Worm (Caenorhabditis elegans) whole organism, L2 larva: ENCODE results near the gene cas-1.
"Not testable (repeated sequence)": the region's sequence is repeated elsewhere in the genome, so short reads cannot be mapped to it uniquely, and the experiment has no call there.

Source experiments
- C34F6.9 ChIP-seq: fragments of 150-350 bp; optimal IDR thresholded peaks from 2 replicates; lab custom pipeline; 2014; ENCODE audit warnings: missing biosample characterization, missing genetic modification characterization
- F13H6.1 ChIP-seq: sonication (generic microtip); optimal IDR thresholded peaks from 2 replicates; lab custom pipeline; 2016; ENCODE audit warnings: missing genetic modification characterization, missing compliant biosample characterization
- R02D3.7 ChIP-seq: fragments of 150-350 bp; optimal IDR thresholded peaks from 2 replicates; lab custom pipeline; 2014; ENCODE audit warnings: missing biosample characterization, missing genetic modification characterization
- Y55F3AM.14 ChIP-seq: fragments of 200-800 bp; sonication (Bioruptor generic); optimal IDR thresholded peaks from 2 replicates; lab custom pipeline; 2018; ENCODE audit warnings: mild to moderate bottlenecking, missing genetic modification characterization, missing compliant biosample characterization
- ZK546.5 ChIP-seq: sonication (generic microtip); optimal IDR thresholded peaks from 2 replicates; lab custom pipeline; 2017; ENCODE audit warnings: missing biosample characterization, missing genetic modification characterization
- alr-1 ChIP-seq: fragments of 150-350 bp; optimal IDR thresholded peaks from 2 replicates; lab custom pipeline; 2014; ENCODE audit warnings: missing biosample characterization, missing genetic modification characterization
- aly-2 ChIP-seq: fragments of 150-350 bp; optimal IDR thresholded peaks from 2 replicates; lab custom pipeline; 2014; ENCODE audit warnings: missing biosample characterization, missing genetic modification characterization
- ama-1 ChIP-seq: fragments of 150-350 bp; optimal IDR thresholded peaks from 2 replicates; lab custom pipeline; 2018; ENCODE audit warnings: inconsistent platforms
- blmp-1 ChIP-seq: sonication (generic microtip); optimal IDR thresholded peaks from 2 replicates; lab custom pipeline; 2017; ENCODE audit warnings: missing genetic modification characterization, mild to moderate bottlenecking, missing compliant biosample characterization, antibody characterized with exemption, moderate library complexity; ENCODE audit not compliant: insufficient read depth
- ceh-82 ChIP-seq: fragments of 150-350 bp; optimal IDR thresholded peaks from 2 replicates; lab custom pipeline; 2014; ENCODE audit warnings: missing biosample characterization, missing genetic modification characterization
- dmd-4 ChIP-seq: sonication (generic microtip); optimal IDR thresholded peaks from 2 replicates; lab custom pipeline; 2017; ENCODE audit warnings: missing biosample characterization, missing genetic modification characterization
- elt-1 ChIP-seq: fragments of 150-350 bp; optimal IDR thresholded peaks from 2 replicates; lab custom pipeline; 2014; ENCODE audit warnings: missing biosample characterization, missing genetic modification characterization
- elt-3 ChIP-seq: sonication (generic microtip); optimal IDR thresholded peaks from 2 replicates; lab custom pipeline; 2017; ENCODE audit warnings: missing biosample characterization, missing genetic modification characterization
- fos-1 ChIP-seq: fragments of 150-350 bp; optimal IDR thresholded peaks from 2 replicates; lab custom pipeline; 2014; ENCODE audit warnings: missing biosample characterization, missing genetic modification characterization
- gmeb-1 ChIP-seq: fragments of 150-350 bp; optimal IDR thresholded peaks from 2 replicates; lab custom pipeline; 2014; ENCODE audit warnings: missing biosample characterization, missing genetic modification characterization
- lin-11 ChIP-seq: fragments of 150-350 bp; sonication (generic microtip); optimal IDR thresholded peaks from 2 replicates; lab custom pipeline; 2014; ENCODE audit warnings: missing biosample characterization, missing genetic modification characterization, inconsistent platforms, mixed read lengths
- lsy-2 ChIP-seq, 2 experiments: fragments of 150-350 bp in 1 of 2; sonication (generic microtip) in 1 of 2; optimal IDR thresholded peaks; 2 replicates each; lab custom pipeline; 2014 to 2017; ENCODE audit warnings: missing biosample characterization in 2 of 2, missing genetic modification characterization in 2 of 2
- mab-5 ChIP-seq: fragments of 150-350 bp; optimal IDR thresholded peaks from 2 replicates; lab custom pipeline; 2014; ENCODE audit warnings: missing biosample characterization, missing genetic modification characterization
- mbf-1 ChIP-seq: sonication (generic microtip); optimal IDR thresholded peaks from 2 replicates; lab custom pipeline; 2017; ENCODE audit warnings: missing biosample characterization, missing genetic modification characterization
- mdl-1 ChIP-seq, 2 experiments: fragments of 150-350 bp in 1 of 2; sonication (generic microtip) in 1 of 2; optimal IDR thresholded peaks; 2 replicates each; lab custom pipeline; 2017; ENCODE audit warnings: missing biosample characterization in 2 of 2, missing genetic modification characterization in 2 of 2
- nhr-10 ChIP-seq: sonication (generic microtip); optimal IDR thresholded peaks from 2 replicates; lab custom pipeline; 2017; ENCODE audit warnings: missing biosample characterization, missing genetic modification characterization
- nhr-11 ChIP-seq: fragments of 150-350 bp; optimal IDR thresholded peaks from 2 replicates; lab custom pipeline; 2014; ENCODE audit warnings: missing biosample characterization, missing genetic modification characterization
- nhr-12 ChIP-seq: fragments of 150-350 bp; optimal IDR thresholded peaks from 2 replicates; lab custom pipeline; 2014; ENCODE audit warnings: missing biosample characterization, missing genetic modification characterization
- nhr-129 ChIP-seq: fragments of 150-350 bp; optimal IDR thresholded peaks from 2 replicates; lab custom pipeline; 2014; ENCODE audit warnings: missing biosample characterization, missing genetic modification characterization
- nhr-21 ChIP-seq: fragments of 150-350 bp; optimal IDR thresholded peaks from 2 replicates; lab custom pipeline; 2014; ENCODE audit warnings: missing biosample characterization, missing genetic modification characterization
- nhr-237 ChIP-seq: fragments of 150-350 bp; optimal IDR thresholded peaks from 2 replicates; lab custom pipeline; 2014; ENCODE audit warnings: missing biosample characterization, missing genetic modification characterization
- nhr-25 ChIP-seq: fragments of 150-350 bp; sonication (generic microtip); optimal IDR thresholded peaks from 3 replicates; lab custom pipeline; 2014; ENCODE audit warnings: missing biosample characterization, missing genetic modification characterization
- nhr-6 ChIP-seq: fragments of 150-350 bp; optimal IDR thresholded peaks from 2 replicates; lab custom pipeline; 2014; ENCODE audit warnings: missing biosample characterization, missing genetic modification characterization
- nhr-77 ChIP-seq: fragments of 150-350 bp; optimal IDR thresholded peaks from 2 replicates; lab custom pipeline; 2014; ENCODE audit warnings: missing biosample characterization, missing genetic modification characterization
- peb-1 ChIP-seq: fragments of 150-350 bp; optimal IDR thresholded peaks from 2 replicates; lab custom pipeline; 2014; ENCODE audit warnings: missing biosample characterization, missing genetic modification characterization
- sem-4 ChIP-seq: fragments of 150-350 bp; optimal IDR thresholded peaks from 2 replicates; lab custom pipeline; 2014; ENCODE audit warnings: missing biosample characterization, missing genetic modification reagents, missing genetic modification characterization
- skn-1 ChIP-seq: sonication (generic microtip); optimal IDR thresholded peaks from 2 replicates; lab custom pipeline; 2017; ENCODE audit warnings: missing biosample characterization, missing genetic modification characterization
- sma-3 ChIP-seq: sonication (generic microtip); optimal IDR thresholded peaks from 2 replicates; lab custom pipeline; 2016; ENCODE audit warnings: missing genetic modification reagents, missing genetic modification characterization, missing compliant biosample characterization
- sma-9 ChIP-seq, 2 experiments: fragments of 150-350 bp in 1 of 2; sonication (generic microtip) in 1 of 2; optimal IDR thresholded peaks; 2 replicates each; lab custom pipeline; 2014 to 2016; ENCODE audit warnings: missing genetic modification characterization in 2 of 2, mild to moderate bottlenecking in 1 of 2, missing biosample characterization in 1 of 2, missing compliant biosample characterization in 1 of 2, missing genetic modification reagents in 1 of 2, moderate library complexity in 1 of 2
- snpc-4 ChIP-seq: fragments of 150-350 bp; optimal IDR thresholded peaks from 2 replicates; lab custom pipeline; 2014; ENCODE audit warnings: missing biosample characterization, missing genetic modification characterization
- unc-39 ChIP-seq: fragments of 150-350 bp; optimal IDR thresholded peaks from 2 replicates; lab custom pipeline; 2014; ENCODE audit warnings: missing biosample characterization, missing genetic modification characterization
- unc-55 ChIP-seq: fragments of 150-350 bp; sonication (generic microtip); optimal IDR thresholded peaks from 3 replicates; lab custom pipeline; 2014; ENCODE audit warnings: missing biosample characterization, missing genetic modification reagents, missing genetic modification characterization
- unc-62 ChIP-seq: fragments of 150-350 bp; optimal IDR thresholded peaks from 2 replicates; lab custom pipeline; 2014; ENCODE audit warnings: missing biosample characterization, missing genetic modification reagents, missing genetic modification characterization
- zag-1 ChIP-seq: fragments of 150-350 bp; optimal IDR thresholded peaks from 2 replicates; lab custom pipeline; 2014; ENCODE audit warnings: missing biosample characterization, missing genetic modification characterization
- ztf-11 ChIP-seq: sonication (generic microtip); optimal IDR thresholded peaks from 2 replicates; lab custom pipeline; 2017; ENCODE audit warnings: missing biosample characterization, missing genetic modification characterization
- ztf-4 ChIP-seq: fragments of 150-350 bp; optimal IDR thresholded peaks from 2 replicates; lab custom pipeline; 2014; ENCODE audit warnings: missing biosample characterization, missing genetic modification characterization

Gene cas-1

DNA sequence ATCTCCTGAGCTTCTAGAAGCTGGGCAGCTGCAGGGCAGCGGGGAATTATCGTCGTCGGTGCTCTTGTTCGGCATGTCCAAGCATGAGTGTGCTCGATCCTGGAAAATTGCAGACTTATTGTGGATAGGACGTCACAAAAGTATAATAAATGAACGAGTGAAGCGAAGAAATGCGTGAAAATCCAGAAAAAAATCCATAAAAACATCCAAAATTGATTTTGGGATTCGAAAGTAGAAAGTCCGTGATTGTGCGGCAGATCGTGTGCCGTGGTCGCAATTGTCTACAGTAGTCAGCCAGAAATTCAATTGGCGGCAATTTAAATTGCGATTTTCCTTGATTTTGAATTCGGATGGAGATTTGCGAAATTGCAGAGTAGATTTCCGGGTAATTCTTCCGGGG lies 22.8 kb upstream of the cas-1 start, which contains the start of gene F41G4.7:
TSS of gene F41G4.7 (minus strand) at position 101 of the 400 bp plus-strand sequence.
- TF ChIP-seq lsy-2 (tag; optimal IDR thresholded peaks at IDR 0.05; lab: Kevin White, UChicago), result no peak
- no peak for TF ChIP-seq blmp-1 (tag; lab: Kevin White, UChicago)
- no peak for TF ChIP-seq sma-9 (GFP tag; optimal IDR thresholded peaks at IDR 0.05; lab: Kevin White, UChicago)
- no peak for TF ChIP-seq sma-9 (tag; optimal IDR thresholded peaks at IDR 0.05; lab: Kevin White, UChicago)
- no peak for TF ChIP-seq nhr-77 (tag; lab: Kevin White, UChicago)
- no peak for TF ChIP-seq mbf-1 (tag; lab: Kevin White, UChicago)
- TF ChIP-seq ztf-4 (tag; lab: Kevin White, UChicago), result no peak
- no peak for TF ChIP-seq nhr-6 (tag; lab: Kevin White, UChicago)
- TF ChIP-seq nhr-11 (tag; lab: Kevin White, UChicago), result no peak
- no peak for TF ChIP-seq zag-1 (tag; lab: Kevin White, UChicago)
- no peak for TF ChIP-seq snpc-4 (tag; lab: Kevin White, UChicago)
- no peak for TF ChIP-seq skn-1 (tag; lab: Kevin White, UChicago)
- no peak for TF ChIP-seq C34F6.9 (tag; lab: Kevin White, UChicago)
- no peak for TF ChIP-seq nhr-129 (tag; lab: Kevin White, UChicago)
- no peak for TF ChIP-seq R02D3.7 (tag; lab: Kevin White, UChicago)
- TF ChIP-seq ZK546.5 (tag; lab: Kevin White, UChicago), result no peak
- no peak for TF ChIP-seq nhr-237 (tag; lab: Kevin White, UChicago)
- no peak for TF ChIP-seq F13H6.1 (tag; lab: Kevin White, UChicago)
- TF ChIP-seq Y55F3AM.14 (GFP tag; lab: Kevin White, UChicago), result no peak

DNA sequence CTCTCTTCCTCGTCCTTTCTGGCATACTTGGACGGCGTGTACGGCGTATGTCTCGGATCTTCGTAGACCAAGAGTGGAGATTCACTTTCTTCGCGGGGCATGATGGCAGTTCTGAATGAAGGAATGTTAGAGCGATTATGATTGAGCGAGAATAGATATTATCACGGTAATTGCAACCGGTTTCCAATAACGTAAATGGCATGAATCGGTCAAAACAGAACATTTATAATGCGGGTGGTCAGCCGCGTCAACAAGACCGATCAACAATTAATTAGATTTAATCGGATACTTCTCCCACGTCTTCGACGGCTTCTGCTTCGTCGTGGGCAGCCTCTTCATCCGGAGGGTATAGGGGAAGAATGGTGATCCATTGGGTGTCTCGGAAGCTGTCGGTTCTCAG lies 21.2 kb upstream of the cas-1 start, which contains the start of gene F41G4.13:
TSS of gene F41G4.13 (minus strand) at position 101 of the 400 bp plus-strand sequence.
- TF ChIP-seq ceh-82; lin-11 (tag; lab: Kevin White, UChicago); ama-1 (lab: Kevin White, UChicago): not testable (repeated sequence)

DNA sequence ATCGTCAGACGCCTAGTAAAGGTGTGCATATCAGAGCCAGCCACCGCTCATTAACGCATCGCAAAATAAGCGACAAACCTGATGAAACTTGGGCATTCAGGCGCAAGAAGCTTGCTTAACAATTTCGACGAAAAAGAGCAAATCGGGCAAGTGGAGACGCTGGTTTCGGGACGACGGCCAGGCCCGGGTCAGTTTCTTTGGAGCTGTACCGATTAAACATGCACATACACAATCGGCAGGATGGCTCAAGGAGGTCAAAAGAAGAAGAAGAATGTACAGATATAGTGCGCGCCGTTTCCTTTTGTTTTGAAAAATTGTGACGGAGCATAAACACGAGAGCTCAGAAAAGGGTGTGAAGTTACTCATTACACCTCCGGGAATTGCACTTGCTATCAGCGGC lies 13.0 kb upstream of the cas-1 start:
- TF ChIP-seq blmp-1 (tag; lab: Kevin White, UChicago) (no peak), unc-39 (tag; lab: Kevin White, UChicago) (no peak), unc-62 (GFP tag; lab: Kevin White, UChicago) (no peak), mab-5 (tag; lab: Kevin White, UChicago) (no peak), F13H6.1 (tag; lab: Kevin White, UChicago) (no peak), fos-1 (no peak), aly-2 (tag; lab: Kevin White, UChicago) (no peak), R02D3.7 (tag; lab: Kevin White, UChicago) (no peak), nhr-25 (tag; lab: Kevin White, UChicago) (no peak), ama-1 (lab: Kevin White, UChicago) (no peak)

DNA sequence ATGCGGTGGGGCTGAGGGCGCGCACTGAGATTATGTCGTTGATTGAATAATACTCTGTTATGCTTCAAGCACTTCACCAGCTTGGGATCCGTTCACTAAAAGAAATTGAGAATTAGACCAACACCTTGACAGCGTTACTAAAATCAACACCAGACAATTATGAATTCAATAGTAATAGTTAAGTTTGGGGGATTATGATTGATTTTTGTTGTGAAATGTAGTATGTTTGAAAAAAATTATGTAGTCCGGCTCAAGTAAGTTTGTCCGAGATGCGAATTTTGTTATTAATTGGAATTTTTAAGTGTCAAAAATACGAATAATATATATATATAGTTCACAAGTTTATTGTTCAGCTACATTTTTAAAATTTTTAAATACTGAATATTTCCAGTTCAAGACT lies 11.9 kb upstream of the cas-1 start, which contains the start of gene sto-5:
TSS of gene sto-5 (minus strand) at position 101 of the 400 bp plus-strand sequence.
- TF ChIP-seq dmd-4 (tag; lab: Kevin White, UChicago), result no peak
- no peak for TF ChIP-seq nhr-77 (tag; lab: Kevin White, UChicago)
- no peak for TF ChIP-seq ztf-11

DNA sequence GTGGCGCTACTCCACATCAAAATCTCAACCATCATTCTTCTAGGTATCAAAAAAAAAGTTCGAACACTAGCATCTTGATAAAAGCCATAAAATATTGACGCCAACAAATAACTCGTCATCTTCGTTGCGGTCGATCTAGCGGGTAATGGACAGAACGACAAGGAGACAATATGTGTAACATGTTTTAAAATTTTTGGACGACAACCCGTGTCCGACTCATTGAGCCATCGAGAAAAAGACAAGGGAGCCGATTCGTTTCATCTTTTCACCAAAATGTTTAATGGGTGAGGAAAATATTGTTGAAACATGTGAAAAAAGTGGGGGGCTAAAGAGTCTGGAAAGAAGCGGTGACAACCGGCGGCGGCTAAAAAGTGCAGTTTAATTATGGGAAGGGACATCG lies 8.1 kb upstream of the cas-1 start:
- TF ChIP-seq ztf-4 (tag; lab: Kevin White, UChicago) (no peak), R02D3.7 (tag; lab: Kevin White, UChicago) (no peak), elt-3 (tag; lab: Kevin White, UChicago) (no peak), sem-4 (tag; lab: Kevin White, UChicago) (no peak), ZK546.5 (tag; lab: Kevin White, UChicago) (no peak), nhr-12 (tag; lab: Kevin White, UChicago) (no peak), F13H6.1 (tag; lab: Kevin White, UChicago) (no peak)

DNA sequence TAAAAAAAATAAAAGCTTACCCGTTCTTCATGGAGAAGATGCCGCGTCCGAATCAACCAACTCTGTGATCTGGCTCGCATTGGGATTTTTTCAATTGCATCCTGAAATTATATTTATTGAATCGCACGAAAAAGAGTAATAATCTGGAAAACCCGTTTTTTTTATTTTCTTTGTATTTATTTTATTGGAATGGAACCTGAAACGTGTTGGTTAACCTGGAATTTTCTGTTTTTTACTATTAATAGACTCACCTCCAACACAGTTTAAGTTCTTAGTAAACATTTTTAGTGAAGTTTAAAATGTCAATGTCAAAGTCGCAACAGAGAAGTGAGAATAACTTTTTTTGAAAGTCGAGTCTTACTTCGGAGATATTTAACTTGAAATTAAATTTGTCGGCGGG lies 4.8 kb upstream of the cas-1 start:
- TF ChIP-seq sma-3 (GFP tag; lab: Kevin White, UChicago) (no peak), mdl-1 (tag; optimal IDR thresholded peaks at IDR 0.05; lab: Kevin White, UChicago) (no peak), skn-1 (tag; lab: Kevin White, UChicago) (no peak), alr-1 (no peak), mab-5 (tag; lab: Kevin White, UChicago) (no peak), nhr-21 (tag; lab: Kevin White, UChicago) (no peak), nhr-77 (tag; lab: Kevin White, UChicago) (no peak), mbf-1 (tag; lab: Kevin White, UChicago) (no peak), nhr-10 (no peak), elt-1 (no peak), lsy-2 (tag; optimal IDR thresholded peaks at IDR 0.05; lab: Kevin White, UChicago) (no peak), sem-4 (tag; lab: Kevin White, UChicago) (no peak), peb-1 (no peak), nhr-25 (tag; lab: Kevin White, UChicago) (no peak), gmeb-1 (tag; lab: Kevin White, UChicago) (no peak), ztf-11 (no peak), unc-55 (no peak), nhr-12 (tag; lab: Kevin White, UChicago) (no peak)
